Worm (Caenorhabditis elegans) whole organism, midembryonic: ENCODE measurements around the gene T24H10.5.

ENCODE experiments used
- flt-1 ChIP-seq: fragments of 200-800 bp; sonication (Bioruptor generic); IDR thresholded peaks from 2 replicates; pipeline ENCODE4 v1.3.6; 2022; ENCODE audit warnings: missing genetic modification characterization, missing compliant biosample characterization
- klf-2 ChIP-seq: fragments of 200-800 bp; sonication (Bioruptor generic); conservative IDR thresholded peaks from 2 replicates; pipeline ENCODE4 v1.3.6; 2022; ENCODE audit warnings: missing genetic modification reagents, missing genetic modification characterization, missing compliant biosample characterization
- tab-1 ChIP-seq: fragments of 200-800 bp; sonication (Bioruptor generic); IDR thresholded peaks from 2 replicates; pipeline ENCODE4 v1.3.6; 2022; ENCODE audit warnings: missing genetic modification characterization, missing compliant biosample characterization
- ztf-23 ChIP-seq: fragments of 200-800 bp; sonication (Bioruptor generic); IDR thresholded peaks from 2 replicates; pipeline ENCODE4 v1.3.6; 2022; ENCODE audit warnings: missing genetic modification reagents, missing genetic modification characterization, missing compliant biosample characterization
- ztf-29 ChIP-seq: fragments of 200-800 bp; sonication (Bioruptor generic); IDR thresholded peaks from 2 replicates; pipeline ENCODE4 v1.3.6; 2022; ENCODE audit warnings: missing genetic modification reagents, missing genetic modification characterization, missing compliant biosample characterization

ce11 chrII:9093584-9093983, 7.3 kb upstream of the T24H10.5 start, which contains the start of gene C07H4.1:
- no peak for TF ChIP-seq tab-1
- no peak for TF ChIP-seq ztf-23 (GFP tag; lab: Robert Waterston, UW)
- TF ChIP-seq ztf-29, result no peak
- no peak for TF ChIP-seq flt-1 (GFP tag; lab: Robert Waterston, UW)
- no peak for TF ChIP-seq klf-2 (GFP tag; lab: Robert Waterston, UW)
